Worm (Caenorhabditis elegans) whole organism, young adult: Measurements from ENCODE around the gene glb-22.

ENCODE experiments used
- ama-1 ChIP-seq, 3 experiments: fragments of 150-350 bp in 1 of 3; sonication (generic microtip) in 2 of 3; optimal IDR thresholded peaks; 2 replicates each; lab custom pipeline; 2014 to 2018; ENCODE audit warnings: missing biosample characterization in 2 of 3, missing genetic modification characterization in 2 of 3, missing genetic modification reagents in 2 of 3
- egrh-3 ChIP-seq: fragments of 200-800 bp; sonication (Bioruptor generic); IDR thresholded peaks from 2 replicates; pipeline ENCODE4 v1.3.6; 2022; ENCODE audit warnings: missing genetic modification reagents, missing genetic modification characterization, missing compliant biosample characterization
- lin-35 ChIP-seq, 3 experiments: fragments of 150-350 bp in 2 of 3; sonication (generic microtip) in 1 of 3; optimal IDR thresholded peaks; 2 replicates each; lab custom pipeline; 2014 to 2018; ENCODE audit warnings: missing biosample characterization in 3 of 3, missing genetic modification characterization in 3 of 3, missing genetic modification reagents in 3 of 3
- nfyb-1 ChIP-seq: fragments of 200-800 bp; sonication (Bioruptor generic); IDR thresholded peaks from 2 replicates; pipeline ENCODE4 v1.3.6; 2022; ENCODE audit warnings: missing genetic modification reagents, missing genetic modification characterization, missing compliant biosample characterization
- pha-4 ChIP-seq: fragments of 150-350 bp; sonication (generic microtip); optimal IDR thresholded peaks from 2 replicates; lab custom pipeline; 2014; ENCODE audit warnings: missing biosample characterization, missing genetic modification reagents, missing genetic modification characterization
- unc-130 ChIP-seq: sonication (generic microtip); optimal IDR thresholded peaks from 2 replicates; lab custom pipeline; 2016; ENCODE audit warnings: missing genetic modification reagents, missing genetic modification characterization, missing compliant biosample characterization
- unc-62 ChIP-seq: fragments of 150-350 bp; optimal IDR thresholded peaks from 2 replicates; lab custom pipeline; 2014; ENCODE audit warnings: missing biosample characterization, missing genetic modification reagents, missing genetic modification characterization

DNA sequence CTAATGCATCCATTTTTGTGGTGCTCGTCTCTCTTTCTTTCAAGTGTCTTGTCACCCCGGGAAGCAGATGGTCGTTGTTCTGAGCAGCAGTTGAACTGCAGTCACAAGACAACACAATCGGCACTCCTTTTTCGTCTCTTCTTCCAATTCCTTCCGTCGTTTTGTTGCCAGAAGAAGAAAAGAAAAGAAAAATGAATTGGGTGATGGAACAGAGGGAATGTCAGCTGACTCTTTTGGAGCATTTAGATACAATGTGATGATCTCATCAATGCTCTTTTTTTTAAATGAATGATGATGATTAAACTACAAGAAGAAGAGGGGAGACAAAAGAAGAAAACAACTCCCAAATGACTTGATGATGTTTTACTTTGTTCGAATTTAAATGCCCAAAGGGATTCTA, 49.9 kb downstream of the glb-22 start:
- TF ChIP-seq lin-35 (GFP tag; optimal IDR thresholded peaks at IDR 0.05; lab: Kevin White, UChicago), result no peak
- TF ChIP-seq nfyb-1 (GFP tag; lab: Robert Waterston, UW), result no peak
- TF ChIP-seq ama-1 (optimal IDR thresholded peaks at IDR 0.05; lab: Kevin White, UChicago), result no peak
- no peak for TF ChIP-seq ama-1 (GFP tag; optimal IDR thresholded peaks at IDR 0.05; lab: Kevin White, UChicago)
- no peak for TF ChIP-seq unc-130 (GFP tag; lab: Kevin White, UChicago)
- no peak for TF ChIP-seq pha-4
- TF ChIP-seq egrh-3 (GFP tag; lab: Robert Waterston, UW), result no peak
- no peak for TF ChIP-seq unc-62
